Worm (Caenorhabditis elegans) whole organism, young adult: Measurements from ENCODE around the gene F14F7.5.

Source experiments
- B0035.1 ChIP-seq: sonication (generic microtip); optimal IDR thresholded peaks from 2 replicates; lab custom pipeline; 2016; ENCODE audit warnings: missing genetic modification characterization, mild to moderate bottlenecking, missing compliant biosample characterization, missing genotype, missing genetic modification reagents
- C17E4.6 ChIP-seq: fragments of 200-800 bp; sonication (Bioruptor generic); IDR thresholded peaks from 2 replicates; pipeline ENCODE4 v1.3.6; 2022; ENCODE audit warnings: missing genetic modification reagents, missing genetic modification characterization, missing compliant biosample characterization
- D2030.7 ChIP-seq: fragments of 200-800 bp; sonication (Bioruptor generic); IDR thresholded peaks from 2 replicates; pipeline ENCODE4 v1.3.6; 2022; ENCODE audit warnings: missing genetic modification reagents, missing genetic modification characterization, missing compliant biosample characterization
- F39B2.1 ChIP-seq: fragments of 200-800 bp; sonication (Bioruptor generic); IDR thresholded peaks from 2 replicates; pipeline ENCODE4 v1.3.6; 2022; ENCODE audit warnings: missing genetic modification reagents, missing genetic modification characterization, missing compliant biosample characterization
- K12H6.12 ChIP-seq: fragments of 200-800 bp; sonication (Bioruptor generic); optimal IDR thresholded peaks from 2 replicates; lab custom pipeline; 2018; ENCODE audit warnings: mild to moderate bottlenecking, missing genetic modification characterization, missing compliant biosample characterization
- T26A5.8 ChIP-seq: sonication (generic microtip); optimal IDR thresholded peaks from 2 replicates; lab custom pipeline; 2016; ENCODE audit warnings: missing genetic modification characterization, missing compliant biosample characterization
- Y53G8AR.9 ChIP-seq: fragments of 200-800 bp; sonication (Bioruptor generic); conservative IDR thresholded peaks from 2 replicates; pipeline ENCODE4 v1.3.6; 2022; ENCODE audit warnings: missing genetic modification reagents, missing genetic modification characterization, missing compliant biosample characterization
- Y67H2A.10 ChIP-seq: fragments of 200-800 bp; sonication (Bioruptor generic); conservative IDR thresholded peaks from 2 replicates; pipeline ENCODE4 v1.3.6; 2022; ENCODE audit warnings: missing genetic modification reagents, missing genetic modification characterization, missing compliant biosample characterization
- atf-7 ChIP-seq: sonication (generic microtip); optimal IDR thresholded peaks from 2 replicates; lab custom pipeline; 2017; ENCODE audit warnings: mild to moderate bottlenecking, missing genetic modification characterization, missing compliant biosample characterization
- athp-1 ChIP-seq: sonication (generic microtip); optimal IDR thresholded peaks from 2 replicates; lab custom pipeline; 2017; ENCODE audit warnings: mild to moderate bottlenecking, missing genetic modification characterization, missing compliant biosample characterization
- attf-3 ChIP-seq: fragments of 200-800 bp; sonication (Bioruptor generic); conservative IDR thresholded peaks from 2 replicates; pipeline ENCODE4 v1.3.6; 2022; ENCODE audit warnings: missing genetic modification reagents, missing genetic modification characterization, missing compliant biosample characterization
- attf-6 ChIP-seq: fragments of 200-800 bp; sonication (Bioruptor generic); IDR thresholded peaks from 2 replicates; pipeline ENCODE4 v1.3.6; 2022; ENCODE audit warnings: missing genetic modification reagents, missing genetic modification characterization, missing compliant biosample characterization
- bed-2 ChIP-seq: fragments of 200-800 bp; sonication (Bioruptor generic); IDR thresholded peaks from 2 replicates; pipeline ENCODE4 v1.3.6; 2022; ENCODE audit warnings: missing genetic modification reagents, missing genetic modification characterization, missing compliant biosample characterization
- cebp-1 ChIP-seq, 2 experiments: fragments of 200-800 bp in 1 of 2; sonication (Bioruptor generic) in 1 of 2; sonication (generic microtip) in 1 of 2; IDR thresholded peaks in 1 of 2; optimal IDR thresholded peaks in 1 of 2; 2 replicates each; pipeline versions ENCODE4 v1.3.6 to Lab custom; 2017 to 2022; ENCODE audit warnings: missing compliant biosample characterization in 2 of 2, missing genetic modification characterization in 2 of 2, mild to moderate bottlenecking in 1 of 2, missing genetic modification reagents in 1 of 2, moderate library complexity in 1 of 2
- cebp-2 ChIP-seq: fragments of 200-800 bp; sonication (Bioruptor generic); IDR thresholded peaks from 2 replicates; pipeline ENCODE4 v1.3.6; 2022; ENCODE audit warnings: missing genetic modification characterization, missing compliant biosample characterization
- ceh-27 ChIP-seq: fragments of 200-800 bp; sonication (Bioruptor generic); optimal IDR thresholded peaks from 2 replicates; lab custom pipeline; 2018; ENCODE audit warnings: mild to moderate bottlenecking, missing genetic modification characterization, moderate library complexity, missing compliant biosample characterization
- ceh-58 ChIP-seq: fragments of 200-800 bp; sonication (Bioruptor generic); IDR thresholded peaks from 2 replicates; pipeline ENCODE4 v1.3.6; 2022; ENCODE audit warnings: missing genetic modification characterization, missing compliant biosample characterization
- efl-1 ChIP-seq: fragments of 150-350 bp; optimal IDR thresholded peaks from 2 replicates; lab custom pipeline; 2014; ENCODE audit warnings: missing biosample characterization, missing genetic modification reagents, missing genetic modification characterization
- egl-18 ChIP-seq: fragments of 200-800 bp; sonication (Bioruptor generic); IDR thresholded peaks from 2 replicates; pipeline ENCODE4 v1.3.6; 2022; ENCODE audit warnings: missing genetic modification reagents, missing genetic modification characterization, missing compliant biosample characterization
- egl-44 ChIP-seq: fragments of 200-800 bp; sonication (Bioruptor generic); IDR thresholded peaks from 2 replicates; pipeline ENCODE4 v1.3.6; 2022; ENCODE audit warnings: missing genetic modification reagents, missing genetic modification characterization, missing compliant biosample characterization
- ekl-4 ChIP-seq: fragments of 200-800 bp; sonication (Bioruptor generic); IDR thresholded peaks from 2 replicates; pipeline ENCODE4 v1.3.6; 2022; ENCODE audit warnings: missing genetic modification reagents, missing genetic modification characterization, missing compliant biosample characterization
- gei-17 ChIP-seq: fragments of 200-800 bp; sonication (Bioruptor generic); optimal IDR thresholded peaks from 2 replicates; lab custom pipeline; 2018; ENCODE audit warnings: mild to moderate bottlenecking, missing genetic modification characterization, missing compliant biosample characterization
- him-1 ChIP-seq: sonication (generic microtip); optimal IDR thresholded peaks from 2 replicates; lab custom pipeline; 2016; ENCODE audit warnings: missing genotype, missing genetic modification reagents, missing genetic modification characterization, missing compliant biosample characterization
- lag-1 ChIP-seq: fragments of 200-800 bp; sonication (Bioruptor generic); IDR thresholded peaks from 2 replicates; pipeline ENCODE4 v1.3.6; 2022; ENCODE audit warnings: missing genetic modification reagents, missing genetic modification characterization, missing compliant biosample characterization
- let-526 ChIP-seq: fragments of 200-800 bp; sonication (Bioruptor generic); IDR thresholded peaks from 2 replicates; pipeline ENCODE4 v1.3.6; 2022; ENCODE audit warnings: missing genetic modification reagents, missing genetic modification characterization, missing compliant biosample characterization
- lin-35 ChIP-seq, 3 experiments: fragments of 150-350 bp in 2 of 3; sonication (generic microtip) in 1 of 3; optimal IDR thresholded peaks; 2 replicates each; lab custom pipeline; 2014 to 2018; ENCODE audit warnings: missing biosample characterization in 3 of 3, missing genetic modification characterization in 3 of 3, missing genetic modification reagents in 3 of 3
- lin-40 ChIP-seq: sonication (generic microtip); optimal IDR thresholded peaks from 2 replicates; lab custom pipeline; 2016; ENCODE audit warnings: missing genetic modification characterization, mild to moderate bottlenecking, missing compliant biosample characterization, missing genotype, missing genetic modification reagents
- lsl-1 ChIP-seq: fragments of 200-800 bp; sonication (Bioruptor generic); optimal IDR thresholded peaks from 2 replicates; lab custom pipeline; 2018; ENCODE audit warnings: mild to moderate bottlenecking, missing genetic modification characterization, moderate library complexity, missing compliant biosample characterization
- madf-3 ChIP-seq: fragments of 200-800 bp; sonication (Bioruptor generic); IDR thresholded peaks from 2 replicates; pipeline ENCODE4 v1.3.6; 2022; ENCODE audit warnings: missing genetic modification reagents, missing genetic modification characterization, missing compliant biosample characterization
- madf-6 ChIP-seq: fragments of 200-800 bp; sonication (Bioruptor generic); IDR thresholded peaks from 2 replicates; pipeline ENCODE4 v1.3.6; 2022; ENCODE audit warnings: missing genetic modification reagents, missing genetic modification characterization, missing compliant biosample characterization
- madf-8 ChIP-seq: fragments of 200-800 bp; sonication (Bioruptor generic); conservative IDR thresholded peaks from 2 replicates; pipeline ENCODE4 v1.3.6; 2022; ENCODE audit warnings: missing genetic modification reagents, missing genetic modification characterization, missing compliant biosample characterization
- mcd-1 ChIP-seq: fragments of 200-800 bp; sonication (Bioruptor generic); IDR thresholded peaks from 2 replicates; pipeline ENCODE4 v1.3.6; 2022; ENCODE audit warnings: missing genetic modification reagents, missing genetic modification characterization, missing compliant biosample characterization
- mes-4 ChIP-seq: sonication (generic microtip); optimal IDR thresholded peaks from 2 replicates; lab custom pipeline; 2016; ENCODE audit warnings: missing genotype, missing genetic modification characterization, missing compliant biosample characterization
- nhr-120 ChIP-seq: fragments of 200-800 bp; sonication (Bioruptor generic); IDR thresholded peaks from 2 replicates; pipeline ENCODE4 v1.3.6; 2022; ENCODE audit warnings: missing genetic modification characterization, missing compliant biosample characterization
- nhr-27 ChIP-seq: fragments of 200-800 bp; sonication (Bioruptor generic); optimal IDR thresholded peaks from 2 replicates; lab custom pipeline; 2018; ENCODE audit warnings: mild to moderate bottlenecking, missing genetic modification characterization, moderate library complexity, missing compliant biosample characterization
- nhr-80 ChIP-seq: sonication (generic microtip); optimal IDR thresholded peaks from 2 replicates; lab custom pipeline; 2016; ENCODE audit warnings: missing genetic modification characterization, missing compliant biosample characterization
- pha-4 ChIP-seq: fragments of 150-350 bp; sonication (generic microtip); optimal IDR thresholded peaks from 2 replicates; lab custom pipeline; 2014; ENCODE audit warnings: missing biosample characterization, missing genetic modification reagents, missing genetic modification characterization
- rpc-1 ChIP-seq, 2 experiments: fragments of 150-350 bp in 1 of 2; sonication (generic microtip) in 1 of 2; optimal IDR thresholded peaks; 2 replicates each; lab custom pipeline; 2014 to 2018; ENCODE audit warnings: missing biosample characterization in 1 of 2, missing genetic modification characterization in 1 of 2, missing genetic modification reagents in 1 of 2, missing genotype in 1 of 2
- sea-2 ChIP-seq: fragments of 200-800 bp; sonication (Bioruptor generic); IDR thresholded peaks from 2 replicates; pipeline ENCODE4 v1.3.6; 2022; ENCODE audit warnings: missing genetic modification characterization, missing compliant biosample characterization
- snpc-4 ChIP-seq, 5 experiments: fragments of 150-350 bp in 1 of 5; sonication (generic microtip) in 4 of 5; optimal IDR thresholded peaks; 2 replicates each; lab custom pipeline; 2014 to 2018; ENCODE audit warnings: missing genetic modification characterization in 5 of 5, missing biosample characterization in 3 of 5, antibody characterized with exemption in 2 of 5, mild to moderate bottlenecking in 2 of 5, missing compliant biosample characterization in 2 of 5, missing genotype in 2 of 5, moderate library complexity in 2 of 5, missing genetic modification reagents in 1 of 5
- somi-1 ChIP-seq: fragments of 200-800 bp; sonication (Bioruptor generic); optimal IDR thresholded peaks from 2 replicates; lab custom pipeline; 2018; ENCODE audit warnings: mild to moderate bottlenecking, missing genetic modification characterization, missing compliant biosample characterization
- sptf-2 ChIP-seq: fragments of 200-800 bp; sonication (Bioruptor generic); optimal IDR thresholded peaks from 2 replicates; lab custom pipeline; 2018; ENCODE audit warnings: mild to moderate bottlenecking, missing genetic modification characterization, missing compliant biosample characterization
- tbx-9 ChIP-seq: sonication (generic microtip); optimal IDR thresholded peaks from 2 replicates; lab custom pipeline; 2016; ENCODE audit warnings: borderline replicate concordance, missing genetic modification characterization, inconsistent platforms, missing compliant biosample characterization
- unc-62 ChIP-seq: fragments of 150-350 bp; optimal IDR thresholded peaks from 2 replicates; lab custom pipeline; 2014; ENCODE audit warnings: missing biosample characterization, missing genetic modification reagents, missing genetic modification characterization
- xnd-1 ChIP-seq: sonication (generic microtip); optimal IDR thresholded peaks from 2 replicates; lab custom pipeline; 2016; ENCODE audit warnings: missing genotype, missing genetic modification reagents, missing genetic modification characterization, missing compliant biosample characterization
- zim-3 ChIP-seq: sonication (generic microtip); optimal IDR thresholded peaks from 2 replicates; lab custom pipeline; 2017; ENCODE audit warnings: mild to moderate bottlenecking, missing genetic modification characterization, moderate library complexity, missing compliant biosample characterization
- ztf-3 ChIP-seq: fragments of 200-800 bp; sonication (Bioruptor generic); optimal IDR thresholded peaks from 2 replicates; lab custom pipeline; 2018; ENCODE audit warnings: mild to moderate bottlenecking, missing genetic modification characterization, missing compliant biosample characterization
- ztf-6 ChIP-seq: fragments of 200-800 bp; sonication (Bioruptor generic); IDR thresholded peaks from 2 replicates; pipeline ENCODE4 v1.3.6; 2022; ENCODE audit warnings: missing genetic modification reagents, missing genetic modification characterization, missing compliant biosample characterization

The F14F7.5 gene

DNA sequence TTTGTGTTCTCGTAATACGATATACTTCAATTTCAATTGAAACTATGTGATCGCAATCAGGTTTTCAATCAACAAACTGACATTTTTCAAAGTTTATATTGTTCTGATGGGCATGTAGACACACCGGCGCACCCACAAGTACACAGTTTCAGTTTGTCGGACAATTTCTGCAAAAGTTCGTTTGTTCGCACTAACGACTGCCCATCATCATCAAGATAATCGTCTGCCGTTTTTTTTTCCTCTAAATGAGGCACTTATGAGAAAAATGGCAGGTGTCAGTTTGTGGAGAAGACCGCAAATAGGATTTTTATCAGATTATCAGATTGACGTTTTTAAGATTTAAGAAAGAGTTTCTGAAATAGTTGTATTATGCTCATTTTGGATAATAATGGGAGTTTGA, 35.0 kb downstream of the F14F7.5 start (continued):
- TF ChIP-seq mes-4 (tag; lab: Kevin White, UChicago) (no peak), mcd-1 (GFP tag; lab: Robert Waterston, UW) (0 out of 2 replicates have a peak, but pooled peaks have one; percentile 20), egl-44 (GFP tag; lab: Robert Waterston, UW) (no peak), athp-1 (tag; lab: Kevin White, UChicago) (no peak), rpc-1 (optimal IDR thresholded peaks at IDR 0.05; lab: Kevin White, UChicago) (no peak), rpc-1 (tag; optimal IDR thresholded peaks at IDR 0.05; lab: Kevin White, UChicago) (no peak), ceh-27 (GFP tag; lab: Kevin White, UChicago) (no peak), sea-2 (no peak), K12H6.12 (tag; lab: Kevin White, UChicago) (no peak), C17E4.6 (GFP tag; lab: Robert Waterston, UW) (no peak), Y53G8AR.9 (GFP tag; lab: Robert Waterston, UW) (no peak), zim-3 (no peak), madf-3 (GFP tag; lab: Robert Waterston, UW) (no peak), bed-2 (no peak), nhr-80 (tag; lab: Kevin White, UChicago) (peak; percentile 90), Y67H2A.10 (GFP tag; lab: Robert Waterston, UW) (no peak), ztf-3 (GFP tag; lab: Kevin White, UChicago) (no peak), T26A5.8 (no peak), let-526 (GFP tag; lab: Robert Waterston, UW) (no peak), madf-6 (GFP tag; lab: Robert Waterston, UW) (no peak), egl-18 (no peak), pha-4 (tag; lab: Kevin White, UChicago) (no peak), attf-6 (no peak), madf-8 (no peak), nhr-120 (GFP tag; lab: Robert Waterston, UW) (no peak), F39B2.1 (GFP tag; lab: Robert Waterston, UW) (no peak), ekl-4 (GFP tag; lab: Robert Waterston, UW) (peak; percentile 40; the same call in 1 of the 2 replicates), B0035.1 (tag; lab: Kevin White, UChicago) (no peak), atf-7 (peak; percentile 26), nhr-27 (tag; lab: Kevin White, UChicago) (no peak), somi-1 (GFP tag; lab: Kevin White, UChicago) (no peak), lag-1 (GFP tag; lab: Robert Waterston, UW) (no peak), him-1 (no peak), lin-35 (GFP tag; optimal IDR thresholded peaks at IDR 0.05; lab: Kevin White, UChicago) (no peak), D2030.7 (GFP tag; lab: Robert Waterston, UW) (no peak), gei-17 (GFP tag; lab: Kevin White, UChicago) (no peak), lsl-1 (GFP tag; lab: Kevin White, UChicago) (no peak), attf-3 (GFP tag; lab: Robert Waterston, UW) (no peak), snpc-4 (GFP tag; optimal IDR thresholded peaks at IDR 0.05; lab: Kevin White, UChicago) (no peak), snpc-4 (tag; optimal IDR thresholded peaks at IDR 0.05; lab: Kevin White, UChicago) (peak in 1 of 4 experiments; percentile 29), lin-40 (tag; lab: Kevin White, UChicago) (no peak), efl-1 (GFP tag; lab: Kevin White, UChicago) (no peak), cebp-2 (GFP tag; lab: Robert Waterston, UW) (no peak), unc-62 (GFP tag; lab: Kevin White, UChicago) (no peak), tbx-9 (no peak), xnd-1 (tag; lab: Kevin White, UChicago) (no peak), sptf-2 (GFP tag; lab: Kevin White, UChicago) (no peak), ztf-6 (GFP tag; lab: Robert Waterston, UW) (no peak), cebp-1 (GFP tag; IDR thresholded peaks at IDR 0.05; lab: Robert Waterston, UW) (no peak), cebp-1 (tag; optimal IDR thresholded peaks at IDR 0.05; lab: Kevin White, UChicago) (no peak), ceh-58 (GFP tag; lab: Robert Waterston, UW) (no peak)
